Fruit fly (Drosophila melanogaster) ovary, adult (tissue): Measurements from ENCODE around the gene CheB93b.

ENCODE experiments used
- CG17801 ChIP-seq: fragments of 200-800 bp; optimal IDR thresholded peaks from 2 replicates; lab custom pipeline; 2019; ENCODE audit warnings: missing biosample characterization, mild to moderate bottlenecking, missing genetic modification characterization, moderate library complexity; ENCODE audit not compliant: partially characterized antibody

Gene CheB93b

dm6 chr3R:21408823-21409222, at the start of gene CheB93b:
CheB93b (plus strand) TSS chr3R:21409123.
- no peak for TF ChIP-seq CG17801

- TF ChIP-seq CG17801 = no peak
These were observed 49.3 kb upstream of the CheB93b start for dm6 chr3R:21359375-21360191.

dm6 chr3R:21360192-21360535, 48.8 kb upstream of the CheB93b start:
- no peak for TF ChIP-seq CG17801

- TF ChIP-seq CG17801 = peak; percentile 93
These were observed 43.7 kb upstream of the CheB93b start for dm6 chr3R:21365262-21365661.

dm6 chr3R:21368444-21368843, 40.5 kb upstream of the CheB93b start:
- no peak for TF ChIP-seq CG17801

- TF ChIP-seq CG17801 = peak; percentile 33
These were observed 35.3 kb upstream of the CheB93b start for dm6 chr3R:21373403-21374326.

- peak; percentile 54 for TF ChIP-seq CG17801
These were observed 32.6 kb upstream of the CheB93b start for dm6 chr3R:21376331-21376761.

- peak; percentile 56 for TF ChIP-seq CG17801
These were observed 31.9 kb upstream of the CheB93b start for dm6 chr3R:21376859-21377607.

- TF ChIP-seq CG17801 = peak; percentile 85
These were observed 30.3 kb upstream of the CheB93b start, which contains the start of gene tin for dm6 chr3R:21378595-21378994. tin (plus strand) TSS chr3R:21378977.

dm6 chr3R:21379927-21380326, 29.0 kb upstream of the CheB93b start:
- no peak for TF ChIP-seq CG17801

dm6 chr3R:21386132-21386531, 22.8 kb upstream of the CheB93b start:
- TF ChIP-seq CG17801 = no peak

dm6 chr3R:21387356-21387980, 21.5 kb upstream of the CheB93b start:
- TF ChIP-seq CG17801 = no peak

- TF ChIP-seq CG17801 = no peak
These were observed 20.4 kb upstream of the CheB93b start, which contains the start of gene bap for dm6 chr3R:21388564-21388963. bap (plus strand) TSS chr3R:21388880.

dm6 chr3R:21390959-21391358, 18.0 kb upstream of the CheB93b start:
- no peak for TF ChIP-seq CG17801

- no peak for TF ChIP-seq CG17801
These were observed 16.7 kb upstream of the CheB93b start for dm6 chr3R:21392221-21392620.
